Fruit fly (Drosophila melanogaster): ENCODE data around the gene Karl.

Karl gene

DNA sequence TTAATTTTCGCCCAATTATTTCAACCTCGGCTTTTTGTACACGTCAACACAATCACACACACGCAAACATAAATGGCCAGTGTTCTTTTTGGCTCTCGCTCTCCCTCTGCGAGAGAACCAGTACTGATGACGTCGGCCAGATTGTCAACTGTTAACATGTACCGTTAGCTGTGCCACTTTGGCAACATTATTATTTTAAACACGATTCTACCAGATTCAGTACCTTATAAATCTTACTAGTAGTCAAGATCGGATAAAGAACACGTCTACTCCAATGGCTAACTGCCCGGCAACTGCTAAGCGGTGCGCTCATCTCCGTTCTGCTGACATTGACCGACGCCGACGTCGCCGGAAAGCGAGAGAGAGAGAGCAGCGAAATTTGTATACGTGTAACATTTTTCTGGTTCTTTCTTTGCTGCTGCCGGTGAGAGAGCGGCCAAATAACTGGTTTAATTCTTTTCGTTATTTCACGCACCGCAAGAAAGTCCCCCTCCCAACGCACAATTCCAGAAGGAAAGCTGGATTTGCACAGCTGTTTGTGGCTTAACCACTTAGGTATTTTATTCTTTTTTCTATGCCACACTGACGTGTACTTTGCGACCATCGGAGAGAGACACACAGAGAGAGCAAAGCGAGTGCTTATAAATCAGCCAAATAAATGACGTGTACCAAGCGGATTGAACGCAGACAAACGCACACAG, 18.0 kb downstream of the Karl start (continued):
- TF ChIP-seq CG2116 (GFP tag; optimal IDR thresholded peaks at IDR 0.05), result no peak
- TF ChIP-seq CG8765 (GFP tag; IDR thresholded peaks at IDR 0.05), result no peak
- TF ChIP-seq HHEX (GFP tag; optimal IDR thresholded peaks at IDR 0.05), result no peak
- no peak for TF ChIP-seq CG13775 (GFP tag; optimal IDR thresholded peaks at IDR 0.05)
- no peak for TF ChIP-seq CG6254 (GFP tag; optimal IDR thresholded peaks at IDR 0.05)
- TF ChIP-seq CG15514 (GFP tag; optimal IDR thresholded peaks at IDR 0.05), result peak; percentile 35
- TF ChIP-seq wek (GFP tag; optimal IDR thresholded peaks at IDR 0.05), result no peak
- TF ChIP-seq nmo (GFP tag; optimal IDR thresholded peaks at IDR 0.05), result no peak
- TF ChIP-seq CG12769 (tag; optimal IDR thresholded peaks at IDR 0.05), result peak; percentile 13
- TF ChIP-seq CG30403 (GFP tag; optimal IDR thresholded peaks at IDR 0.05), result no peak
- no peak for TF ChIP-seq Blimp-1 (GFP tag; optimal IDR thresholded peaks at IDR 0.05)
- TF ChIP-seq YL-1 (GFP tag; optimal IDR thresholded peaks at IDR 0.05), result peak; percentile 29
- peak; percentile 90 for TF ChIP-seq Nf-YC (tag; optimal IDR thresholded peaks at IDR 0.05)
- TF ChIP-seq CG30020 (tag; optimal IDR thresholded peaks at IDR 0.05), result no peak
- no peak for TF ChIP-seq Sin3A (optimal IDR thresholded peaks at IDR 0.05)
- no peak for TF ChIP-seq Dref (GFP tag; IDR thresholded peaks at IDR 0.05)
- TF ChIP-seq CG15269 (tag; optimal IDR thresholded peaks at IDR 0.05), result no peak
- TF ChIP-seq CG7745 (tag; optimal IDR thresholded peaks at IDR 0.05), result no peak
- TF ChIP-seq CG10431 (GFP tag; optimal IDR thresholded peaks at IDR 0.05), result no peak
- TF ChIP-seq CG18619 (GFP tag; optimal IDR thresholded peaks at IDR 0.05), result no peak
- TF ChIP-seq GATAe (GFP tag; conservative IDR thresholded peaks at IDR 0.05), result no peak
- TF ChIP-seq jing (GFP tag; optimal IDR thresholded peaks at IDR 0.05), result no peak
- no peak for TF ChIP-seq BEAF-32 (GFP tag; optimal IDR thresholded peaks at IDR 0.05)
- TF ChIP-seq CG43689 (GFP tag; IDR thresholded peaks at IDR 0.05), result no peak
- peak; percentile 17 for TF ChIP-seq gfzf (GFP tag; optimal IDR thresholded peaks at IDR 0.05)
- no peak for TF ChIP-seq Hand (GFP tag; optimal IDR thresholded peaks at IDR 0.05)
- peak; percentile 5 for TF ChIP-seq CG17359 (tag; optimal IDR thresholded peaks at IDR 0.05)
- peak; percentile 45 for TF ChIP-seq sqz (GFP tag; optimal IDR thresholded peaks at IDR 0.05)
- TF ChIP-seq zf30C (GFP tag; optimal IDR thresholded peaks at IDR 0.05), result peak; percentile 38
- TF ChIP-seq CG9817 (tag; optimal IDR thresholded peaks at IDR 0.05), result no peak
- no peak for TF ChIP-seq zen (tag; optimal IDR thresholded peaks at IDR 0.05)
- no peak for TF ChIP-seq mam (GFP tag; optimal IDR thresholded peaks at IDR 0.05)
- TF ChIP-seq Pdp1 (GFP tag; optimal IDR thresholded peaks at IDR 0.05), result peak in 1 of 2 experiments; percentile 4
- TF ChIP-seq ind (GFP tag; optimal IDR thresholded peaks at IDR 0.05), result no peak
- no peak for TF ChIP-seq insv (GFP tag; optimal IDR thresholded peaks at IDR 0.05)
- TF ChIP-seq tna (GFP tag; IDR thresholded peaks at IDR 0.05; ENCODE audit: partially characterized antibody), result no peak
- no peak for TF ChIP-seq CG14050 (GFP tag; IDR thresholded peaks at IDR 0.05)
- TF ChIP-seq CG13894 (tag; optimal IDR thresholded peaks at IDR 0.05), result no peak
- no peak for TF ChIP-seq CG1832 (GFP tag; optimal IDR thresholded peaks at IDR 0.05)
- no peak for TF ChIP-seq CG4282 (GFP tag; optimal IDR thresholded peaks at IDR 0.05)
- 0 out of 2 replicates have a peak, but pooled peaks have one; percentile 11 for TF ChIP-seq CG32767 (GFP tag; IDR thresholded peaks at IDR 0.05)
- no peak for TF ChIP-seq CG1603 (tag; optimal IDR thresholded peaks at IDR 0.05)
- no peak for TF ChIP-seq emc (GFP tag; optimal IDR thresholded peaks at IDR 0.05)
- no peak for TF ChIP-seq fu2 (GFP tag; optimal IDR thresholded peaks at IDR 0.05)
- TF ChIP-seq Trl (optimal IDR thresholded peaks at IDR 0.05), result peak; percentile 71 to 87
- TF ChIP-seq Trl (GFP tag; optimal IDR thresholded peaks at IDR 0.05), result peak; percentile 51
- peak; percentile 23 for TF ChIP-seq sd (tag; optimal IDR thresholded peaks at IDR 0.05)
- no peak for TF ChIP-seq CG14014 (GFP tag; IDR thresholded peaks at IDR 0.05)
- TF ChIP-seq Med (GFP tag), result peak; percentile 56
